Fruit fly (Drosophila melanogaster): ENCODE data around the gene CG33286.

dm6 chr3L:20929418-20929817 is 45.1 kb downstream of the CG33286 start:
- no peak for TF ChIP-seq CG8478 (optimal IDR thresholded peaks at IDR 0.05)
- no peak for TF ChIP-seq CTCF (optimal IDR thresholded peaks at IDR 0.05)
